Fruit fly (Drosophila melanogaster): ENCODE data around the gene CG42675.

Gene CG42675

DNA sequence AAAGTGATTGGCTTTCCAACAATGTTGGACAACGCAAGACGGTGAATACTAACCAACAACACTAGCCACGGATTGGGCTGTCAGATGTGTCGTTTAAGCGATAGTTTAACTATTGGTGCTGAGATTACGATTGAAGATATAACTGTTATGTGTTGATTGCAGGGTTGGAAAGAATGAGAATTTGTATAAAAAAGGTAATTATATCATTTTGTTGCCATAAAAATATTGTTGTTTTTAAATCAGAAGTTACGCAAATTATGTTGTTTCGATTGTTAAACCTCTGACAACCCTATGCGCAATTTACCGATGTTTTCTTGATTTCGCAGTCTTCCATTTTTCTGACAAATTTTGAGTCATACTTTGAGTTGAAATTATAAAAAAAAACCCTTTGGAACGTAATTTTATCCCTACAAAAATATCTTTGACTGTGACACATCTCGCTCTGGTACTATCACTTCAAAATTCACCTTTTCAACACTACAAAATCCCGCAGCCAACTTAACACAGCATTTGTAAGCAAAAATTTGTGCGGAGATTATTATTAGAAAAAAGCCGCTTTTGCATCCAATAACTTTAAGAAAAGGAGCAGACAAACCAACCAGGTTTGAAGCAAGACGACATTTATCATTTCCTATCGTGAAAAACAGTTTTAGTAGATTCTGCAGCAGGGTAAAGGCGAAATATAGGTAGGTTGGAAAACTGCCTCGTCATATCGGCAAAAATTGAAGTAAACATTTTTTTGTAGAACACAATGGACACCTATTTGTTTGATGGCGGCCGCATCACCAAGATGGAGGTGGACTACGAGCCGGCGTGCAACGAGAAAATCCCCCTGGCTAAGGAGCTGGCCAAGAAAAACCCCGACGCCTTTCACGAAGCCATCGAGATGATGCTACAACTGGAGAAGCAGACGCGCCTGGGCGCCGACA is 24.1 kb upstream of the CG42675 start, which contains the start of the genes Hat1 and Rpn5 (continued):
- TF ChIP-seq CG12219 (GFP tag; optimal IDR thresholded peaks at IDR 0.05) (no peak), tap (tag; optimal IDR thresholded peaks at IDR 0.05) (peak; percentile 35), CG7271 (tag; optimal IDR thresholded peaks at IDR 0.05) (no peak), pita (GFP tag; optimal IDR thresholded peaks at IDR 0.05) (no peak), Dad (GFP tag; optimal IDR thresholded peaks at IDR 0.05) (peak; percentile 88), Ssrp (tag; optimal IDR thresholded peaks at IDR 0.05) (peak; percentile 74), tup (GFP tag; optimal IDR thresholded peaks at IDR 0.05) (peak; percentile 56), Doc2 (GFP tag; IDR thresholded peaks at IDR 0.05) (no peak), Ravus (GFP tag; IDR thresholded peaks at IDR 0.05) (0 out of 2 replicates have a peak, but pooled peaks have one; percentile 5), CG1603 (tag; optimal IDR thresholded peaks at IDR 0.05) (peak; percentile 65), Chrac-16 (GFP tag; optimal IDR thresholded peaks at IDR 0.05) (peak; percentile 80), mam (GFP tag; optimal IDR thresholded peaks at IDR 0.05) (peak; percentile 95), CG12744 (GFP tag; optimal IDR thresholded peaks at IDR 0.05) (peak; percentile 81), TFAM (GFP tag; optimal IDR thresholded peaks at IDR 0.05) (peak; percentile 22), H15 (GFP tag; IDR thresholded peaks at IDR 0.05) (0 out of 3 replicates have a peak, but pooled peaks have one; percentile 31), CG16813 (GFP tag; IDR thresholded peaks at IDR 0.05; ENCODE audit: partially characterized antibody) (peak; percentile 78), CG3838 (GFP tag; optimal IDR thresholded peaks at IDR 0.05) (peak; percentile 59), CG8478 (optimal IDR thresholded peaks at IDR 0.05) (no peak), Blimp-1 (GFP tag; optimal IDR thresholded peaks at IDR 0.05) (peak; percentile 56), sr (GFP tag; IDR thresholded peaks at IDR 0.05) (no peak), salm (tag; optimal IDR thresholded peaks at IDR 0.05) (no peak), CG34422 (GFP tag; IDR thresholded peaks at IDR 0.05) (peak; percentile 36; the same call in 2 of the 3 replicates), CG31441 (GFP tag; IDR thresholded peaks at IDR 0.05) (peak; percentile 81; the same call in 1 of the 2 replicates), HmgZ (tag; optimal IDR thresholded peaks at IDR 0.05) (peak; percentile 83), CG13296 (GFP tag; optimal IDR thresholded peaks at IDR 0.05) (peak; percentile 52), CG30431 (GFP tag; optimal IDR thresholded peaks at IDR 0.05) (peak; percentile 67), tgo (GFP tag; IDR thresholded peaks at IDR 0.05) (peak; percentile 70), pb (GFP tag; optimal IDR thresholded peaks at IDR 0.05) (peak; percentile 78), YL-1 (GFP tag; optimal IDR thresholded peaks at IDR 0.05) (peak; percentile 63), tx (GFP tag; optimal IDR thresholded peaks at IDR 0.05) (peak; percentile 93), CG6854 (GFP tag; optimal IDR thresholded peaks at IDR 0.05) (no peak), Side (GFP tag; optimal IDR thresholded peaks at IDR 0.05) (peak; percentile 90), CG7928 (GFP tag; optimal IDR thresholded peaks at IDR 0.05) (peak; percentile 45), Asciz (GFP tag; optimal IDR thresholded peaks at IDR 0.05) (no peak), ci (GFP tag; IDR thresholded peaks at IDR 0.05) (peak; percentile 45; the same call in 2 of the 3 replicates), pfk (GFP tag; optimal IDR thresholded peaks at IDR 0.05) (no peak), lmd (GFP tag; IDR thresholded peaks at IDR 0.05) (peak; percentile 70), al (GFP tag; IDR thresholded peaks at IDR 0.05) (peak; percentile 60; the same call in 1 of the 2 replicates), cwo (GFP tag; optimal IDR thresholded peaks at IDR 0.05) (peak; percentile 62), Oli (tag; optimal IDR thresholded peaks at IDR 0.05) (peak; percentile 75), BEAF-32 (GFP tag; optimal IDR thresholded peaks at IDR 0.05) (peak; percentile 90), crol (GFP tag; IDR thresholded peaks at IDR 0.05) (no peak), CG9817 (tag; optimal IDR thresholded peaks at IDR 0.05) (peak; percentile 76), CG30020 (tag; optimal IDR thresholded peaks at IDR 0.05) (peak; percentile 42), BtbVII (GFP tag; optimal IDR thresholded peaks at IDR 0.05) (peak; percentile 60), CG10462 (GFP tag; optimal IDR thresholded peaks at IDR 0.05) (peak; percentile 23), CG8765 (GFP tag; IDR thresholded peaks at IDR 0.05) (0 out of 2 replicates have a peak, but pooled peaks have one; percentile 33), gcm2 (GFP tag; optimal IDR thresholded peaks at IDR 0.05) (peak; percentile 55)
